Fruit fly (Drosophila melanogaster) whole organism, prepupa: Measurements from ENCODE around the gene CG8300.
A peak's percentile ranks its signal among the peaks of the same experiment; 100 is the strongest.

ENCODE experiments used
- Blimp-1 ChIP-seq: fragments of 200-800 bp; sonication (Bioruptor generic); optimal IDR thresholded peaks from 3 replicates; lab custom pipeline; 2017; ENCODE audit warnings: missing biosample characterization, missing genetic modification characterization, mild to moderate bottlenecking, moderate library complexity, missing genetic modification reagents
- CG10631 ChIP-seq: fragments of 200-800 bp; sonication (Bioruptor generic); optimal IDR thresholded peaks from 2 replicates; lab custom pipeline; 2016; ENCODE audit warnings: missing biosample characterization, missing genetic modification characterization
- CG11294 ChIP-seq: fragments of 200-800 bp; sonication (Bioruptor generic); IDR thresholded peaks from 2 replicates; pipeline ENCODE4 v1.3.6; 2022; ENCODE audit warnings: missing biosample characterization, missing genetic modification characterization
- CG11902 ChIP-seq: fragments of 200-800 bp; sonication (Bioruptor generic); optimal IDR thresholded peaks from 3 replicates; lab custom pipeline; 2016; ENCODE audit warnings: missing biosample characterization, missing genetic modification characterization
- CG1621 ChIP-seq: fragments of 200-800 bp; sonication (Bioruptor generic); optimal IDR thresholded peaks from 3 replicates; lab custom pipeline; 2018; ENCODE audit warnings: missing biosample characterization, mild to moderate bottlenecking, missing genetic modification characterization
- CG3032 ChIP-seq: fragments of 200-800 bp; optimal IDR thresholded peaks from 2 replicates; lab custom pipeline; 2019; ENCODE audit warnings: missing biosample characterization, mild to moderate bottlenecking, missing genetic modification characterization, moderate library complexity
- CG31627 ChIP-seq: fragments of 200-800 bp; sonication (Bioruptor generic); optimal IDR thresholded peaks from 3 replicates; lab custom pipeline; 2016; ENCODE audit warnings: missing biosample characterization, missing genetic modification characterization
- CG32006 ChIP-seq: fragments of 200-800 bp; sonication (Bioruptor generic); optimal IDR thresholded peaks from 3 replicates; lab custom pipeline; 2017; ENCODE audit warnings: missing biosample characterization, mild to moderate bottlenecking, missing genetic modification characterization
- CG34406 ChIP-seq: fragments of 200-800 bp; sonication (Bioruptor generic); optimal IDR thresholded peaks from 3 replicates; lab custom pipeline; 2016; ENCODE audit warnings: missing biosample characterization, missing genetic modification characterization
- CG3919 ChIP-seq: fragments of 200-800 bp; sonication (Bioruptor generic); optimal IDR thresholded peaks from 3 replicates; lab custom pipeline; 2016; ENCODE audit warnings: missing biosample characterization, missing genetic modification characterization
- CG6163 ChIP-seq: fragments of 200-800 bp; sonication (Bioruptor generic); IDR thresholded peaks from 3 replicates; pipeline ENCODE4 v1.3.6; 2022; ENCODE audit warnings: missing biosample characterization, missing genetic modification characterization
- CG6276 ChIP-seq: fragments of 200-800 bp; sonication (Bioruptor generic); optimal IDR thresholded peaks from 2 replicates; lab custom pipeline; 2017; ENCODE audit warnings: missing biosample characterization, mild to moderate bottlenecking, missing genetic modification characterization
- CG6792 ChIP-seq: fragments of 200-800 bp; sonication (Bioruptor generic); optimal IDR thresholded peaks from 3 replicates; lab custom pipeline; 2016; ENCODE audit warnings: missing biosample characterization, missing genetic modification characterization
- CG6808 ChIP-seq: fragments of 200-800 bp; sonication (Bioruptor generic); optimal IDR thresholded peaks from 3 replicates; lab custom pipeline; 2017; ENCODE audit warnings: missing biosample characterization, missing genetic modification characterization, mild to moderate bottlenecking, moderate library complexity, missing genetic modification reagents
- CG6854 ChIP-seq: fragments of 200-800 bp; sonication (Bioruptor generic); optimal IDR thresholded peaks from 2 replicates; lab custom pipeline; 2017; ENCODE audit warnings: missing biosample characterization, mild to moderate bottlenecking, missing genetic modification characterization
- CG7368 ChIP-seq: fragments of 200-800 bp; sonication (Bioruptor generic); optimal IDR thresholded peaks from 3 replicates; lab custom pipeline; 2016; ENCODE audit warnings: missing biosample characterization, missing genetic modification characterization
- CG8319 ChIP-seq: fragments of 200-800 bp; sonication (Bioruptor generic); optimal IDR thresholded peaks from 3 replicates; lab custom pipeline; 2016; ENCODE audit warnings: missing biosample characterization, missing genetic modification characterization
- CG8632 ChIP-seq: fragments of 200-800 bp; sonication (Bioruptor generic); optimal IDR thresholded peaks from 3 replicates; lab custom pipeline; 2016; ENCODE audit warnings: missing biosample characterization, missing genetic modification characterization
- CG9139 ChIP-seq: fragments of 200-800 bp; sonication (Bioruptor generic); optimal IDR thresholded peaks from 3 replicates; lab custom pipeline; 2017; ENCODE audit warnings: missing biosample characterization, mild to moderate bottlenecking, missing genetic modification characterization
- Eip75B ChIP-seq: fragments of 200-800 bp; sonication (Bioruptor generic); optimal IDR thresholded peaks from 3 replicates; lab custom pipeline; 2016; ENCODE audit warnings: missing biosample characterization, missing genetic modification characterization
- Ets21C ChIP-seq: fragments of 200-800 bp; sonication (Bioruptor generic); optimal IDR thresholded peaks from 3 replicates; lab custom pipeline; 2016; ENCODE audit warnings: missing biosample characterization, missing genetic modification characterization
- Ets96B ChIP-seq: fragments of 200-800 bp; optimal IDR thresholded peaks from 2 replicates; lab custom pipeline; 2019; ENCODE audit warnings: missing biosample characterization, mild to moderate bottlenecking, missing genetic modification characterization, moderate library complexity
- Gug ChIP-seq: fragments of 200-800 bp; sonication (Bioruptor generic); IDR thresholded peaks from 2 replicates; pipeline ENCODE4 v1.3.6; 2022; ENCODE audit warnings: missing biosample characterization, missing genetic modification characterization
- Hr38 ChIP-seq: sonication (Bioruptor generic); optimal IDR thresholded peaks from 2 replicates; lab custom pipeline; 2016; ENCODE audit warnings: missing biosample characterization, missing genetic modification characterization
- Hr39 ChIP-seq: fragments of 200-800 bp; sonication (Bioruptor generic); optimal IDR thresholded peaks from 2 replicates; lab custom pipeline; 2016; ENCODE audit warnings: missing biosample characterization, missing genetic modification characterization
- Hr4 ChIP-seq: fragments of 200-800 bp; sonication (Bioruptor generic); optimal IDR thresholded peaks from 3 replicates; lab custom pipeline; 2016; ENCODE audit warnings: missing biosample characterization, missing genetic modification characterization
- Lpt ChIP-seq: fragments of 200-800 bp; sonication (Bioruptor generic); optimal IDR thresholded peaks from 3 replicates; lab custom pipeline; 2016; ENCODE audit warnings: missing biosample characterization, missing genetic modification characterization
- Met ChIP-seq: fragments of 200-800 bp; sonication (Bioruptor generic); optimal IDR thresholded peaks from 3 replicates; lab custom pipeline; 2016; ENCODE audit warnings: missing biosample characterization, missing genetic modification characterization
- Smox ChIP-seq: fragments of 200-800 bp; sonication (Bioruptor generic); optimal IDR thresholded peaks from 3 replicates; lab custom pipeline; 2016; ENCODE audit warnings: missing biosample characterization, missing genetic modification characterization
- Sox102F ChIP-seq: fragments of 200-800 bp; sonication (Bioruptor generic); optimal IDR thresholded peaks from 2 replicates; lab custom pipeline; 2016; ENCODE audit warnings: missing biosample characterization, mild to moderate bottlenecking, missing genetic modification characterization
- Sox14 ChIP-seq: fragments of 200-800 bp; sonication (Bioruptor generic); optimal IDR thresholded peaks from 3 replicates; lab custom pipeline; 2016; ENCODE audit warnings: missing biosample characterization, missing genetic modification characterization
- Sox15 ChIP-seq: fragments of 200-800 bp; sonication (Bioruptor generic); optimal IDR thresholded peaks from 3 replicates; lab custom pipeline; 2016; ENCODE audit warnings: missing biosample characterization, missing genetic modification characterization
- achi ChIP-seq: fragments of 200-800 bp; sonication (Bioruptor generic); optimal IDR thresholded peaks from 3 replicates; lab custom pipeline; 2016; ENCODE audit warnings: missing biosample characterization, missing genetic modification characterization
- acj6 ChIP-seq: fragments of 200-800 bp; sonication (Bioruptor generic); optimal IDR thresholded peaks from 3 replicates; lab custom pipeline; 2016; ENCODE audit warnings: missing biosample characterization, missing genetic modification characterization
- cyc ChIP-seq: fragments of 200-800 bp; sonication (Bioruptor generic); optimal IDR thresholded peaks from 3 replicates; lab custom pipeline; 2016; ENCODE audit warnings: missing biosample characterization, missing genetic modification characterization
- dac ChIP-seq: fragments of 200-800 bp; sonication (Bioruptor generic); optimal IDR thresholded peaks from 2 replicates; lab custom pipeline; 2017; ENCODE audit warnings: missing biosample characterization, mild to moderate bottlenecking, missing genetic modification characterization
- dsx ChIP-seq: fragments of 200-800 bp; optimal IDR thresholded peaks from 3 replicates; lab custom pipeline; 2019; ENCODE audit warnings: missing biosample characterization, mild to moderate bottlenecking, missing genetic modification characterization, moderate library complexity; ENCODE audit not compliant: poor library complexity, severe bottlenecking
- eg ChIP-seq: fragments of 200-800 bp; sonication (Bioruptor generic); IDR thresholded peaks from 3 replicates; pipeline ENCODE4 v1.3.6; 2022; ENCODE audit warnings: missing biosample characterization, missing genetic modification characterization
- esn ChIP-seq: fragments of 200-800 bp; sonication (Bioruptor generic); optimal IDR thresholded peaks from 2 replicates; lab custom pipeline; 2016; ENCODE audit warnings: missing biosample characterization, mild to moderate bottlenecking, missing genetic modification characterization, moderate library complexity
- fd59A ChIP-seq: fragments of 200-800 bp; sonication (Bioruptor generic); optimal IDR thresholded peaks from 2 replicates; lab custom pipeline; 2017; ENCODE audit warnings: missing biosample characterization, mild to moderate bottlenecking, missing genetic modification characterization, missing genetic modification reagents
- fd85E ChIP-seq: fragments of 200-800 bp; sonication (Bioruptor generic); optimal IDR thresholded peaks from 3 replicates; lab custom pipeline; 2016; ENCODE audit warnings: missing biosample characterization, missing genetic modification characterization
- fkh ChIP-seq: fragments of 200-800 bp; sonication (Bioruptor generic); optimal IDR thresholded peaks from 3 replicates; lab custom pipeline; 2017; ENCODE audit warnings: missing biosample characterization, mild to moderate bottlenecking, missing genetic modification characterization, moderate library complexity
- lz ChIP-seq: fragments of 200-800 bp; sonication (Bioruptor generic); optimal IDR thresholded peaks from 3 replicates; lab custom pipeline; 2016; ENCODE audit warnings: missing biosample characterization, missing genetic modification characterization
- net ChIP-seq: fragments of 200-800 bp; sonication (Bioruptor generic); optimal IDR thresholded peaks from 3 replicates; lab custom pipeline; 2016; ENCODE audit warnings: missing biosample characterization, missing genetic modification characterization
- pdm3 ChIP-seq: fragments of 200-800 bp; sonication (Bioruptor generic); optimal IDR thresholded peaks from 3 replicates; lab custom pipeline; 2016; ENCODE audit warnings: missing biosample characterization, missing genetic modification characterization
- salr ChIP-seq, 2 experiments: fragments of 200-800 bp; sonication (Bioruptor generic); optimal IDR thresholded peaks; 3 replicates each; lab custom pipeline; 2016 to 2018; ENCODE audit warnings: missing biosample characterization in 2 of 2, missing genetic modification characterization in 2 of 2, mild to moderate bottlenecking in 1 of 2
- spab ChIP-seq: fragments of 200-800 bp; sonication (Bioruptor generic); optimal IDR thresholded peaks from 2 replicates; lab custom pipeline; 2017; ENCODE audit warnings: missing biosample characterization, mild to moderate bottlenecking, missing genetic modification characterization, missing genetic modification reagents
- ss ChIP-seq, 2 experiments: fragments of 200-800 bp; sonication (Bioruptor generic); optimal IDR thresholded peaks; 2 replicates in 1 of 2; 3 replicates in 1 of 2; lab custom pipeline; 2017 to 2018; ENCODE audit warnings: mild to moderate bottlenecking in 2 of 2, missing biosample characterization in 2 of 2, missing genetic modification characterization in 2 of 2, moderate library complexity in 1 of 2
- svp ChIP-seq: fragments of 200-800 bp; sonication (Bioruptor generic); peaks from one replicate; lab custom pipeline; 2016; ENCODE audit warnings: missing biosample characterization, missing genetic modification characterization
- topi ChIP-seq: fragments of 200-800 bp; sonication (Bioruptor generic); optimal IDR thresholded peaks from 3 replicates; lab custom pipeline; 2016; ENCODE audit warnings: missing biosample characterization, missing genetic modification characterization
- vri ChIP-seq: fragments of 200-800 bp; sonication (Bioruptor generic); optimal IDR thresholded peaks from 3 replicates; lab custom pipeline; 2016; ENCODE audit warnings: missing biosample characterization, mild to moderate bottlenecking, missing genetic modification characterization

Gene CG8300

DNA sequence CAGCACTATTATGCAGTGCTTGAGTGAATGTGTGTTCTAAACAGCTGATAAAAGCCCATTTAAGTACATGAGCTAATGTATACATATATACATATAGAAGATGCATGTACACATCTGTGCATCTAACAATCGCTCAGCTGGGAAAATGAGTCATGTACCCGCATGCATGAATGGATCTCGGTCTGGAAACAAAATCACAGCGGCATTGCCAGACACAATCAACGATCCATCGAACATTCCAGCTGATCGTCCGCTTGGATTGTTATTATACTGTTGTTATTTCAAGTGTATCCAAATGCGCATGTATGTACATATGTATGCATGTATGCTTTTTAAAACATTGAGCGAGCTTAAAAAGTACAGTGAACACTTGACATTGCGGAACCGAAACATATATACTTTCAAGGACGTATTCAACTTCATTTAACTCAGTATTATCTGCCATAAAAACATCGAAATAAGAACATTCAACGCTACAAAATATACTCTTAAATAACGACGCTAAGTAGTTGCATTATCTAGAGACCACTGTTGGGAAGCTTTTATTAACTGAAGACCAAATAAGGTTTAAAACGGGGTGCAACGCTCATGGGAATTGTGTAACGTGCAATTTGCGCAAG is 9.3 kb upstream of the CG8300 start:
- TF ChIP-seq salr (GFP tag; optimal IDR thresholded peaks at IDR 0.05; lab: Kevin White, UChicago) (peak; percentile 49 to 62), CG6276 (peak; percentile 79), Sox14 (GFP tag; lab: Kevin White, UChicago) (peak; percentile 84), Smox (GFP tag; lab: Kevin White, UChicago) (peak; percentile 88), fkh (GFP tag; lab: Kevin White, UChicago) (peak; percentile 52), CG6163 (GFP tag; lab: Robert Waterston, UW) (peak; percentile 93), Blimp-1 (GFP tag; lab: Kevin White, UChicago) (peak; percentile 70), CG6792 (GFP tag; lab: Kevin White, UChicago) (peak; percentile 85), Hr38 (peak; percentile 57), CG3032 (peak; percentile 76), esn (GFP tag; lab: Kevin White, UChicago) (peak; percentile 91), pdm3 (GFP tag; lab: Kevin White, UChicago) (peak; percentile 90), spab (GFP tag; lab: Kevin White, UChicago) (peak; percentile 31), dac (peak; percentile 70), topi (peak; percentile 90), Sox102F (peak; percentile 89), CG9139 (GFP tag; lab: Kevin White, UChicago) (peak; percentile 17), CG3919 (GFP tag; lab: Kevin White, UChicago) (peak; percentile 82), Sox15 (GFP tag; lab: Kevin White, UChicago) (peak; percentile 73), lz (peak; percentile 89), net (peak; percentile 75), achi (GFP tag; lab: Kevin White, UChicago) (peak; percentile 78), CG10631 (peak; percentile 68), cyc (GFP tag; lab: Kevin White, UChicago) (peak; percentile 91), svp (GFP tag; lab: Kevin White, UChicago) (peak; percentile 96), vri (peak; percentile 74), Eip75B (GFP tag; lab: Kevin White, UChicago) (peak; percentile 79), Hr4 (GFP tag; lab: Kevin White, UChicago) (peak; percentile 88), CG11294 (GFP tag; lab: Robert Waterston, UW) (peak; percentile 67), Met (GFP tag; lab: Kevin White, UChicago) (peak; percentile 91), CG11902 (peak; percentile 79), eg (GFP tag; lab: Robert Waterston, UW) (peak; percentile 92), CG8319 (GFP tag; lab: Kevin White, UChicago) (peak; percentile 69), Gug (GFP tag; lab: Robert Waterston, UW) (peak; percentile 75), acj6 (GFP tag; lab: Kevin White, UChicago) (peak; percentile 82), ss (GFP tag; optimal IDR thresholded peaks at IDR 0.05; lab: Kevin White, UChicago) (peak; percentile 56 to 78), CG32006 (GFP tag; lab: Kevin White, UChicago) (peak; percentile 85), Lpt (peak; percentile 57), CG6854 (GFP tag; lab: Kevin White, UChicago) (peak; percentile 75), Ets21C (peak; percentile 87), fd85E (GFP tag; lab: Kevin White, UChicago) (peak; percentile 35), CG1621 (tag; lab: Kevin White, UChicago) (peak; percentile 67), dsx (GFP tag; lab: Kevin White, UChicago) (peak; percentile 67), Hr39 (peak; percentile 93), CG6808 (GFP tag; lab: Kevin White, UChicago) (peak; percentile 74), CG7368 (GFP tag; lab: Kevin White, UChicago) (peak; percentile 83), Ets96B (peak; percentile 76), CG8632 (GFP tag; lab: Kevin White, UChicago) (peak; percentile 78), CG34406 (GFP tag; lab: Kevin White, UChicago) (peak; percentile 67), fd59A (GFP tag; lab: Kevin White, UChicago) (peak; percentile 60), CG31627 (GFP tag; lab: Kevin White, UChicago) (peak; percentile 92)
